Fruit fly (Drosophila melanogaster): ENCODE data around the gene Axud1.
A peak's percentile ranks its signal among the peaks of the same experiment; 100 is the strongest.

The Axud1 gene

dm6 chr2L:2375655-2376417 lies 10.7 kb downstream of the Axud1 start, which contains the start of gene Atxn7 (continued):
- TF ChIP-seq Sox102F (GFP tag; optimal IDR thresholded peaks at IDR 0.05) = peak; percentile 40
- TF ChIP-seq CG17361 (GFP tag; IDR thresholded peaks at IDR 0.05) = peak; percentile 68; the same call in 2 of the 3 replicates
- TF ChIP-seq Taf1 (GFP tag; IDR thresholded peaks at IDR 0.05) = no peak
- no peak for TF ChIP-seq tup (GFP tag; optimal IDR thresholded peaks at IDR 0.05)
- TF ChIP-seq CG17186 (GFP tag; optimal IDR thresholded peaks at IDR 0.05) = peak; percentile 74
- TF ChIP-seq Hr78 (GFP tag; optimal IDR thresholded peaks at IDR 0.05) = no peak
- peak; percentile 40 for TF ChIP-seq CG12744 (GFP tag; optimal IDR thresholded peaks at IDR 0.05)
- TF ChIP-seq CG10979 (tag; optimal IDR thresholded peaks at IDR 0.05) = peak; percentile 45
- TF ChIP-seq vfl (GFP tag; optimal IDR thresholded peaks at IDR 0.05) = no peak
- peak; percentile 77 for TF ChIP-seq CG12219 (GFP tag; optimal IDR thresholded peaks at IDR 0.05)
- TF ChIP-seq tna (GFP tag; IDR thresholded peaks at IDR 0.05; ENCODE audit: partially characterized antibody) = peak; percentile 73; the same call in 1 of the 2 replicates
- peak; percentile 55 for TF ChIP-seq gem (tag; optimal IDR thresholded peaks at IDR 0.05)
- peak; percentile 58 for TF ChIP-seq nerfin-1 (tag; optimal IDR thresholded peaks at IDR 0.05)
- peak; percentile 38 for TF ChIP-seq HHEX (GFP tag; optimal IDR thresholded peaks at IDR 0.05)
- peak; percentile 49 for TF ChIP-seq CG8359 (GFP tag; optimal IDR thresholded peaks at IDR 0.05; ENCODE audit: borderline replicate concordance)
- no peak for TF ChIP-seq CG6689 (GFP tag; IDR thresholded peaks at IDR 0.05)
- TF ChIP-seq sd (tag; optimal IDR thresholded peaks at IDR 0.05) = peak; percentile 40
- TF ChIP-seq CG9727 (GFP tag; optimal IDR thresholded peaks at IDR 0.05) = peak; percentile 77
- no peak for TF ChIP-seq C15 (GFP tag; IDR thresholded peaks at IDR 0.05)
- TF ChIP-seq TFAM (GFP tag; optimal IDR thresholded peaks at IDR 0.05) = no peak
- peak; percentile 40 for TF ChIP-seq CG5180 (GFP tag; optimal IDR thresholded peaks at IDR 0.05)
- peak; percentile 64 for TF ChIP-seq pzg (GFP tag; optimal IDR thresholded peaks at IDR 0.05)
- peak; percentile 54 for TF ChIP-seq CG11247 (GFP tag; IDR thresholded peaks at IDR 0.05)
- peak; percentile 51 for TF ChIP-seq CG8924 (tag; optimal IDR thresholded peaks at IDR 0.05)
- TF ChIP-seq CG32532 (GFP tag; IDR thresholded peaks at IDR 0.05) = peak; percentile 63
- no peak for TF ChIP-seq corto (GFP tag; optimal IDR thresholded peaks at IDR 0.05)
- TF ChIP-seq CG2116 (GFP tag; optimal IDR thresholded peaks at IDR 0.05) = peak; percentile 93
- peak; percentile 94 for TF ChIP-seq CG34422 (GFP tag; IDR thresholded peaks at IDR 0.05)
- TF ChIP-seq her (GFP tag; optimal IDR thresholded peaks at IDR 0.05) = no peak
- peak; percentile 44 for TF ChIP-seq CG11723 (GFP tag; optimal IDR thresholded peaks at IDR 0.05)
- no peak for TF ChIP-seq D19B (GFP tag; optimal IDR thresholded peaks at IDR 0.05)
- peak; percentile 28; the same call in 1 of the 3 replicates for TF ChIP-seq tgo (GFP tag; IDR thresholded peaks at IDR 0.05)
- peak; percentile 54 for TF ChIP-seq CG7839 (tag; optimal IDR thresholded peaks at IDR 0.05)
- TF ChIP-seq caup (GFP tag; optimal IDR thresholded peaks at IDR 0.05; ENCODE audit: severe bottlenecking) = peak; percentile 82
- TF ChIP-seq CG43689 (GFP tag; IDR thresholded peaks at IDR 0.05) = no peak
- TF ChIP-seq chinmo (GFP tag; IDR thresholded peaks at IDR 0.05; ENCODE audit: partially characterized antibody) = peak; percentile 99
- TF ChIP-seq CG1647 (GFP tag; optimal IDR thresholded peaks at IDR 0.05) = peak; percentile 32
- peak; percentile 16 for TF ChIP-seq ERR (GFP tag; optimal IDR thresholded peaks at IDR 0.05)
- no peak for TF ChIP-seq btn (GFP tag; optimal IDR thresholded peaks at IDR 0.05)
- peak; percentile 69; the same call in 1 of the 2 replicates for TF ChIP-seq CG17328 (GFP tag; IDR thresholded peaks at IDR 0.05)
- TF ChIP-seq CG3163 (GFP tag; optimal IDR thresholded peaks at IDR 0.05) = peak; percentile 32
- TF ChIP-seq Drgx (GFP tag; IDR thresholded peaks at IDR 0.05) = 0 out of 2 replicates have a peak, but pooled peaks have one; percentile 17
- no peak for TF ChIP-seq CG3726 (GFP tag; IDR thresholded peaks at IDR 0.05)
- peak; percentile 34 for TF ChIP-seq Sin3A (optimal IDR thresholded peaks at IDR 0.05)
- no peak for TF ChIP-seq fd96Cb (tag; optimal IDR thresholded peaks at IDR 0.05)
- peak; percentile 26 for TF ChIP-seq maf-S (GFP tag; optimal IDR thresholded peaks at IDR 0.05)
- peak; percentile 28 for TF ChIP-seq CG12769 (tag; optimal IDR thresholded peaks at IDR 0.05)
- peak; percentile 24 to 89 for TF ChIP-seq Pdp1 (GFP tag; optimal IDR thresholded peaks at IDR 0.05)

Measured in whole organism, embryonic.